Fruit fly (Drosophila melanogaster): ENCODE measurements around the gene CG33159.

The CG33159 gene

dm6 chr3L:3251659-3252490 is 47.6 kb upstream of the CG33159 start (continued):
- TF ChIP-seq CG3163 (GFP tag; optimal IDR thresholded peaks at IDR 0.05), result no peak
- no peak for TF ChIP-seq CG11456 (GFP tag; IDR thresholded peaks at IDR 0.05)
- TF ChIP-seq CG13296 (GFP tag; optimal IDR thresholded peaks at IDR 0.05), result no peak
- TF ChIP-seq zfh1 (GFP tag; IDR thresholded peaks at IDR 0.05), result no peak
- no peak for TF ChIP-seq usp (GFP tag; optimal IDR thresholded peaks at IDR 0.05)
- no peak for TF ChIP-seq CG3838 (GFP tag; optimal IDR thresholded peaks at IDR 0.05)
- TF ChIP-seq Mad (GFP tag; optimal IDR thresholded peaks at IDR 0.05), result no peak
- no peak for TF ChIP-seq HLH3B (GFP tag; IDR thresholded peaks at IDR 0.05)
- TF ChIP-seq CG7839 (tag; optimal IDR thresholded peaks at IDR 0.05), result peak; percentile 17
- TF ChIP-seq Sry-δ (GFP tag; optimal IDR thresholded peaks at IDR 0.05), result no peak
- TF ChIP-seq CG2129 (GFP tag; IDR thresholded peaks at IDR 0.05; ENCODE audit: partially characterized antibody), result no peak
- TF ChIP-seq bcd (GFP tag; optimal IDR thresholded peaks at IDR 0.05), result no peak
- TF ChIP-seq sisA (GFP tag; IDR thresholded peaks at IDR 0.05), result no peak
- no peak for TF ChIP-seq Ravus (GFP tag; IDR thresholded peaks at IDR 0.05)
- TF ChIP-seq CG2712 (tag; optimal IDR thresholded peaks at IDR 0.05), result peak; percentile 22
- no peak for TF ChIP-seq CHES-1-like (GFP tag; optimal IDR thresholded peaks at IDR 0.05)
- TF ChIP-seq trem (tag; optimal IDR thresholded peaks at IDR 0.05), result no peak
- TF ChIP-seq stwl (tag; optimal IDR thresholded peaks at IDR 0.05), result no peak
- TF ChIP-seq CG14441 (GFP tag; IDR thresholded peaks at IDR 0.05), result no peak
- no peak for TF ChIP-seq ase (GFP tag; IDR thresholded peaks at IDR 0.05)
- TF ChIP-seq Hand (GFP tag; optimal IDR thresholded peaks at IDR 0.05), result no peak
- TF ChIP-seq CG16815 (GFP tag; optimal IDR thresholded peaks at IDR 0.05), result no peak
- TF ChIP-seq wor (GFP tag; IDR thresholded peaks at IDR 0.05), result no peak
- no peak for TF ChIP-seq CG4404 (GFP tag; IDR thresholded peaks at IDR 0.05)
- TF ChIP-seq kay (GFP tag; optimal IDR thresholded peaks at IDR 0.05), result no peak
- TF ChIP-seq CG3847 (GFP tag; IDR thresholded peaks at IDR 0.05), result no peak
- no peak for TF ChIP-seq CG8765 (GFP tag; IDR thresholded peaks at IDR 0.05)
- no peak for TF ChIP-seq Fer1 (GFP tag; optimal IDR thresholded peaks at IDR 0.05)
- TF ChIP-seq PHDP (tag; optimal IDR thresholded peaks at IDR 0.05), result no peak
- TF ChIP-seq CG16779 (GFP tag; IDR thresholded peaks at IDR 0.05), result no peak
- no peak for TF ChIP-seq mirr (GFP tag; optimal IDR thresholded peaks at IDR 0.05)
- TF ChIP-seq CG15601 (tag; optimal IDR thresholded peaks at IDR 0.05), result no peak
- TF ChIP-seq ci (GFP tag; IDR thresholded peaks at IDR 0.05), result no peak
- no peak for TF ChIP-seq slp2 (GFP tag; optimal IDR thresholded peaks at IDR 0.05)
- TF ChIP-seq gcm (GFP tag; optimal IDR thresholded peaks at IDR 0.05), result no peak
- no peak for TF ChIP-seq Chrac-16 (GFP tag; optimal IDR thresholded peaks at IDR 0.05)
- TF ChIP-seq CG14667 (GFP tag; IDR thresholded peaks at IDR 0.05), result no peak
- no peak for TF ChIP-seq CG11093 (GFP tag; IDR thresholded peaks at IDR 0.05)
- TF ChIP-seq CG8944 (GFP tag; optimal IDR thresholded peaks at IDR 0.05), result no peak
- TF ChIP-seq CG8924 (tag; optimal IDR thresholded peaks at IDR 0.05), result no peak
- TF ChIP-seq CG31365 (tag; optimal IDR thresholded peaks at IDR 0.05), result peak; percentile 86
- no peak for TF ChIP-seq Eip74EF (GFP tag; optimal IDR thresholded peaks at IDR 0.05)
- TF ChIP-seq CG3995 (GFP tag; optimal IDR thresholded peaks at IDR 0.05), result no peak
- no peak for TF ChIP-seq schlank (tag; optimal IDR thresholded peaks at IDR 0.05)
- no peak for TF ChIP-seq CG43689 (GFP tag; IDR thresholded peaks at IDR 0.05)
- peak; percentile 56; the same call in 1 of the 2 replicates for TF ChIP-seq slbo (GFP tag; IDR thresholded peaks at IDR 0.05)
- no peak for TF ChIP-seq sc (optimal IDR thresholded peaks at IDR 0.05)
- TF ChIP-seq sc (GFP tag; optimal IDR thresholded peaks at IDR 0.05), result no peak
- TF ChIP-seq Dip3 (GFP tag; optimal IDR thresholded peaks at IDR 0.05), result no peak
- no peak for TF ChIP-seq Ets65A (GFP tag)
- TF ChIP-seq caup (GFP tag; optimal IDR thresholded peaks at IDR 0.05; ENCODE audit: severe bottlenecking), result no peak
- no peak for TF ChIP-seq hth (optimal IDR thresholded peaks at IDR 0.05)
